Worm (Caenorhabditis elegans): ENCODE results near the gene clec-210.

Gene clec-210

DNA sequence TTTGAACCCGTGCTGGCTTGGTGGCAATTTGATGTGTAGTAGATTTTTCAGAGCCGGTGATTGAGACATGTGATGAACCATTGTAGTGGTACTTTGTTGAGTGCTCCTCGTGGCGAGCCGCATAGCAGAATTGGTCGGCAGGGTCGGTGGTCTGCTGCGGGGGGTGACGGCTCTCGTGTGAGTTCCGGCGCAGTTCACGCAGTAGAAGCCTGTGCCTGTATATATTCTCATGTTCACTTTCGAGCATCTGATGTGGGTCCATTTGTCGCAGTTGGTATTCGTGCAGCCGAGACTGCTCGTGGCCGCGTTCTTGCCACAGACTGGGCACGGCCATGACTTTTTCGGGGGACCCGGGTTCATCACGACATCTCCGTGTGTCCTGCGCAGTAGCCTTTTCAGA lies 44.1 kb downstream of the clec-210 start:
- TF ChIP-seq ceh-83 (GFP tag; optimal IDR thresholded peaks at IDR 0.05) (no peak), lin-13 (tag; optimal IDR thresholded peaks at IDR 0.05) (no peak), mab-5 (tag; optimal IDR thresholded peaks at IDR 0.05) (no peak), sptf-1 (tag; optimal IDR thresholded peaks at IDR 0.05) (no peak), nhr-237 (tag; optimal IDR thresholded peaks at IDR 0.05) (no peak), tbx-8 (GFP tag; optimal IDR thresholded peaks at IDR 0.05) (no peak), bed-3 (GFP tag; optimal IDR thresholded peaks at IDR 0.05) (no peak), pha-4 (tag; optimal IDR thresholded peaks at IDR 0.05) (no peak)

- no peak for TF ChIP-seq nhr-76 (tag; optimal IDR thresholded peaks at IDR 0.05)
Measured at ce11 chrV:3163143-3163542, 45.0 kb downstream of the clec-210 start.

DNA sequence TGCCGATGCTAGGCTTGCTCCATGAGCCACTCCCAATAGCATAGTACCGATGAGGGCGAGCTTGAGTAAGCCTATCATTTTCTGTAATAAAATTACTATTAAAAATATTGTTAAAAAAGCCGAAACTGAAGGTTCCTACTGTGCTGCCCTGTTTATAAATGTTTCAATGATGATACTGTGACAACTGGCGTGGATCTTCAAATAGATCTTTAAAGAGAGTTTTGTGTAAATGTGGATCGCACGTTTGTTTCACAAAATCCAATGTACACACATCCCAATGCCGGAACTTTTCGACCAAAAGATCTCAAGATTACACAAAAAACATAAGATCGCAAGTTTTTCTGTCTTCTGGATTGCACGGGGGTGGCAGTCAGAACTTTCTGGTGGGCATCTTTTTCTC lies 47.3 kb downstream of the clec-210 start, which contains the start of gene C36C5.14:
C36C5.14 (minus strand) TSS at position 101 of the 400 bp plus-strand sequence.
- no peak for TF ChIP-seq tbx-8 (GFP tag; optimal IDR thresholded peaks at IDR 0.05)
- no peak for TF ChIP-seq unc-120 (tag; optimal IDR thresholded peaks at IDR 0.05; ENCODE audit: poor library complexity, severe bottlenecking)
- no peak for TF ChIP-seq ces-1 (GFP tag; optimal IDR thresholded peaks at IDR 0.05)
- no peak for TF ChIP-seq M03D4.4 (tag; optimal IDR thresholded peaks at IDR 0.05)
- TF ChIP-seq hlh-1 (tag; optimal IDR thresholded peaks at IDR 0.05), result no peak
- no peak for TF ChIP-seq bed-3 (GFP tag; optimal IDR thresholded peaks at IDR 0.05)
- TF ChIP-seq sem-2 (GFP tag; optimal IDR thresholded peaks at IDR 0.05), result no peak
- TF ChIP-seq flh-1 (GFP tag; optimal IDR thresholded peaks at IDR 0.05), result no peak
- no peak for TF ChIP-seq cnd-1 (tag; optimal IDR thresholded peaks at IDR 0.05)
- TF ChIP-seq snpc-4 (tag; optimal IDR thresholded peaks at IDR 0.05), result no peak
- TF ChIP-seq nhr-28 (tag; optimal IDR thresholded peaks at IDR 0.05), result no peak
- no peak for TF ChIP-seq nhr-237 (tag; optimal IDR thresholded peaks at IDR 0.05)
- TF ChIP-seq mls-2 (tag; optimal IDR thresholded peaks at IDR 0.05), result no peak
- no peak for TF ChIP-seq ceh-43 (GFP tag; optimal IDR thresholded peaks at IDR 0.05)
- TF ChIP-seq mep-1 (tag; optimal IDR thresholded peaks at IDR 0.05), result no peak
- no peak for TF ChIP-seq zip-8 (tag; optimal IDR thresholded peaks at IDR 0.05)
- TF ChIP-seq nhr-12 (tag; optimal IDR thresholded peaks at IDR 0.05), result no peak
- TF ChIP-seq ztf-11 (tag; optimal IDR thresholded peaks at IDR 0.05), result no peak
- TF ChIP-seq mab-5 (tag; optimal IDR thresholded peaks at IDR 0.05), result no peak
- no peak for TF ChIP-seq ceh-83 (GFP tag; optimal IDR thresholded peaks at IDR 0.05)

DNA sequence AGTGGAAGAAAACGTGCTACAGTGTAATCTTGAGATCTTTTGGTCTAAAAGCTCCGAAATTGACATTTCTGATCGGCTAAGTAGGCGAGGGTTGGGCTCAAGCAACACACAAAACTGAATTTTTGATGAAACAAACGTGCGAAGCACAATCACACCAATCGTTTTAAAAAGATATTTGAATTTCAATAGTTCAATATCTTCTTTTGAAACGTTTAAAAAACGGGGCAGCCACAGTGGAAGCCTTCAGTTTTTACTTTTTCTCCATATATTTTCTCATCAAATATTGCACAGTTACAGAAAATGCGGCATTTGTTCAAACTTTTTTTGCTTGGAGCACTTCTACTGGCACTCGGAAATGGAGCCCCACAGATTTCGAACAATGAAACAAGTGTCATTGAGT lies 48.1 kb downstream of the clec-210 start, which contains the start of gene C36C5.4:
C36C5.4 (plus strand) TSS at position 301 of the 400 bp plus-strand sequence.
- TF ChIP-seq nhr-28 (tag; optimal IDR thresholded peaks at IDR 0.05), result no peak
- no peak for TF ChIP-seq lsy-2 (tag; optimal IDR thresholded peaks at IDR 0.05)
- TF ChIP-seq ces-1 (GFP tag; optimal IDR thresholded peaks at IDR 0.05), result no peak
- TF ChIP-seq unc-62 (GFP tag; optimal IDR thresholded peaks at IDR 0.05), result no peak
- TF ChIP-seq mls-2 (tag; optimal IDR thresholded peaks at IDR 0.05), result no peak
- no peak for TF ChIP-seq nhr-76 (tag; optimal IDR thresholded peaks at IDR 0.05)
- TF ChIP-seq elt-1 (tag; optimal IDR thresholded peaks at IDR 0.05; ENCODE audit: borderline replicate concordance, insufficient read depth), result no peak
- TF ChIP-seq zip-8 (tag; optimal IDR thresholded peaks at IDR 0.05), result no peak
- no peak for TF ChIP-seq sptf-1 (tag; optimal IDR thresholded peaks at IDR 0.05)
- TF ChIP-seq elt-3 (tag; optimal IDR thresholded peaks at IDR 0.05), result no peak

DNA sequence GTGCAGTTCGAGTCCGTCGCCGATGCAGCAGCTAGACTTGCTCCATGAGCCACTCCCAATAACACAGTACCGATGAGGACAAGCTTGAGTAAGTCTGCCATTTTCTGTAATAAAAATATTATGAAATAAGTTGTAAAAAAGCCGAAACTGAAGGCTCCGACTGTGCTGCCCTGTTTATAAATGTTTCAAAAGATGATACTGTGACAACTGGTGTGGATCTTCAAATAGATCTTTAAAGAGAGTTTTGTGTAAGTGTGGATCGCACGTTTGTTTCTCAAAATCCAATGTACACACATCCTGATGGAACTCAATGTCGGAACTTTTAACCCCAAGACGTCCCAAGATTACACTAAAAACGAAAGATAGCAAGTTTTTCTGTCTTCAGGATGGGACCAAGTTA lies 50.5 kb downstream of the clec-210 start, which contains the start of gene C36C5.15:
C36C5.15 (minus strand) TSS at position 101 of the 400 bp plus-strand sequence.
- no peak for TF ChIP-seq bed-3 (GFP tag; optimal IDR thresholded peaks at IDR 0.05)
- TF ChIP-seq mls-2 (tag; optimal IDR thresholded peaks at IDR 0.05), result no peak
- TF ChIP-seq tbx-8 (GFP tag; optimal IDR thresholded peaks at IDR 0.05), result no peak
- TF ChIP-seq zip-8 (tag; optimal IDR thresholded peaks at IDR 0.05), result no peak
- TF ChIP-seq nhr-12 (tag; optimal IDR thresholded peaks at IDR 0.05), result no peak

ce11 chrV:3169838-3170237 lies 51.7 kb downstream of the clec-210 start, which contains the start of gene srbc-6:
srbc-6 (plus strand) TSS chrV:3170138.
- TF ChIP-seq unc-62 (GFP tag; optimal IDR thresholded peaks at IDR 0.05), result no peak
- no peak for TF ChIP-seq lin-13 (tag; optimal IDR thresholded peaks at IDR 0.05)
- no peak for TF ChIP-seq sem-2 (GFP tag; optimal IDR thresholded peaks at IDR 0.05)
- TF ChIP-seq pha-4 (tag; optimal IDR thresholded peaks at IDR 0.05), result no peak
- TF ChIP-seq ham-2 (GFP tag; optimal IDR thresholded peaks at IDR 0.05), result no peak

All from whole organism, mixed stage, embryonic.